Fruit fly (Drosophila melanogaster): ENCODE data around the gene Gk2.
A peak's percentile ranks its signal among the peaks of the same experiment; 100 is the strongest.

Gk2 gene

dm6 chr3L:1690727-1691413 lies 47.3 kb upstream of the Gk2 start (continued):
- TF ChIP-seq fru (GFP tag; optimal IDR thresholded peaks at IDR 0.05), result peak; percentile 51

- TF ChIP-seq tai (GFP tag; optimal IDR thresholded peaks at IDR 0.05), result no peak
- no peak for TF ChIP-seq Myc (optimal IDR thresholded peaks at IDR 0.05)
- peak; percentile 91 for TF ChIP-seq rgr (GFP tag; optimal IDR thresholded peaks at IDR 0.05)
- peak; percentile 55 for TF ChIP-seq Jra (GFP tag; optimal IDR thresholded peaks at IDR 0.05)
- TF ChIP-seq Hnf4 (GFP tag; optimal IDR thresholded peaks at IDR 0.05), result peak; percentile 78
- TF ChIP-seq Hr78 (GFP tag; optimal IDR thresholded peaks at IDR 0.05), result no peak
- TF ChIP-seq Rel (GFP tag; optimal IDR thresholded peaks at IDR 0.05), result peak; percentile 24
- peak; percentile 22 for TF ChIP-seq Rel (tag; optimal IDR thresholded peaks at IDR 0.05)
- TF ChIP-seq jim (GFP tag; optimal IDR thresholded peaks at IDR 0.05), result no peak
- peak; percentile 86 for TF ChIP-seq woc (GFP tag; optimal IDR thresholded peaks at IDR 0.05)
- TF ChIP-seq Dfd (GFP tag; optimal IDR thresholded peaks at IDR 0.05), result no peak
- TF ChIP-seq h (GFP tag; optimal IDR thresholded peaks at IDR 0.05), result peak; percentile 84
- TF ChIP-seq ey (GFP tag; optimal IDR thresholded peaks at IDR 0.05), result peak; percentile 90
- no peak for TF ChIP-seq N (GFP tag; optimal IDR thresholded peaks at IDR 0.05)
- TF ChIP-seq CG32264 (GFP tag; optimal IDR thresholded peaks at IDR 0.05), result peak; percentile 79
- no peak for TF ChIP-seq Abd-B (GFP tag; optimal IDR thresholded peaks at IDR 0.05)
- peak; percentile 23 to 91 for TF ChIP-seq foxo (GFP tag; optimal IDR thresholded peaks at IDR 0.05)
- peak; percentile 94 for TF ChIP-seq fru (GFP tag; optimal IDR thresholded peaks at IDR 0.05)
- no peak for TF ChIP-seq Mio (GFP tag; optimal IDR thresholded peaks at IDR 0.05)
- TF ChIP-seq GATAd (GFP tag; optimal IDR thresholded peaks at IDR 0.05), result no peak
- TF ChIP-seq sage (GFP tag; optimal IDR thresholded peaks at IDR 0.05), result peak; percentile 51
- TF ChIP-seq psq (GFP tag; optimal IDR thresholded peaks at IDR 0.05), result peak; percentile 95
- TF ChIP-seq OdsH (GFP tag; optimal IDR thresholded peaks at IDR 0.05), result peak; percentile 91
- TF ChIP-seq CG9705 (GFP tag; optimal IDR thresholded peaks at IDR 0.05), result peak; percentile 68
- TF ChIP-seq dmrt93B (GFP tag; optimal IDR thresholded peaks at IDR 0.05), result peak; percentile 84
- peak; percentile 85 for TF ChIP-seq HLH106 (tag; optimal IDR thresholded peaks at IDR 0.05)
- no peak for TF ChIP-seq usp (GFP tag; optimal IDR thresholded peaks at IDR 0.05)
- TF ChIP-seq brk (GFP tag; optimal IDR thresholded peaks at IDR 0.05), result peak; percentile 66
- TF ChIP-seq sv (GFP tag; optimal IDR thresholded peaks at IDR 0.05), result no peak
- TF ChIP-seq Dif (GFP tag; optimal IDR thresholded peaks at IDR 0.05; ENCODE audit: partially characterized antibody), result no peak
- no peak for TF ChIP-seq Vsx2 (GFP tag; optimal IDR thresholded peaks at IDR 0.05; ENCODE audit: partially characterized antibody)
- peak; percentile 88 for TF ChIP-seq Sp1 (GFP tag; optimal IDR thresholded peaks at IDR 0.05)
- TF ChIP-seq lola (GFP tag; optimal IDR thresholded peaks at IDR 0.05), result no peak
- peak; percentile 38 for TF ChIP-seq dsf (GFP tag; optimal IDR thresholded peaks at IDR 0.05; ENCODE audit: borderline replicate concordance)
- no peak for TF ChIP-seq dl (GFP tag; optimal IDR thresholded peaks at IDR 0.05; ENCODE audit: insufficient read depth in 1 of 2, partially characterized antibody in 2 of 2)
- no peak for TF ChIP-seq pan (optimal IDR thresholded peaks at IDR 0.05)
- peak; percentile 93 for TF ChIP-seq br (GFP tag; optimal IDR thresholded peaks at IDR 0.05)
- no peak for TF ChIP-seq Hr83 (GFP tag; optimal IDR thresholded peaks at IDR 0.05; ENCODE audit: poor library complexity, severe bottlenecking)
- peak; percentile 33 for TF ChIP-seq CrebA (GFP tag; optimal IDR thresholded peaks at IDR 0.05; ENCODE audit: borderline replicate concordance)
Measured at dm6 chr3L:1692122-1692786, 46.0 kb upstream of the Gk2 start.

Data from whole organism, wandering third instar larva.